Worm (Caenorhabditis elegans) whole organism, L4/young adult: ENCODE measurements around the gene Y69A2AR.12.

Source experiments
- W03F9.2 ChIP-seq: fragments of 150-350 bp; optimal IDR thresholded peaks from 2 replicates; lab custom pipeline; 2014; ENCODE audit warnings: missing biosample characterization, missing genetic modification characterization
- dao-5 ChIP-seq: sonication (generic microtip); optimal IDR thresholded peaks from 2 replicates; lab custom pipeline; 2016; ENCODE audit warnings: missing genotype, missing genetic modification characterization, moderate library complexity, missing compliant biosample characterization
- him-1 ChIP-seq: sonication (generic microtip); optimal IDR thresholded peaks from 2 replicates; lab custom pipeline; 2016; ENCODE audit warnings: missing genotype, missing genetic modification reagents, missing genetic modification characterization, missing compliant biosample characterization

The Y69A2AR.12 gene

ce11 chrIV:2563969-2564368 lies 4.4 kb upstream of the Y69A2AR.12 start, which contains the start of gene Y69A2AR.24:
Y69A2AR.24 (minus strand) TSS chrIV:2564069.
- TF ChIP-seq dao-5: no peak
- no peak for TF ChIP-seq W03F9.2
- TF ChIP-seq him-1 (tag; lab: Kevin White, UChicago): no peak

- no peak for TF ChIP-seq dao-5
- no peak for TF ChIP-seq him-1 (tag; lab: Kevin White, UChicago)
- TF ChIP-seq W03F9.2: no peak
Measured at ce11 chrIV:2572107-2572506, 3.7 kb downstream of the Y69A2AR.12 start, which contains the start of gene Y69A2AR.51. Y69A2AR.51 (plus strand) TSS chrIV:2572407.

- TF ChIP-seq him-1 (tag; lab: Kevin White, UChicago) (no peak), dao-5 (no peak), W03F9.2 (no peak)
Measured at ce11 chrIV:2573122-2573521, 4.7 kb downstream of the Y69A2AR.12 start.

- TF ChIP-seq him-1 (tag; lab: Kevin White, UChicago) (no peak), W03F9.2 (no peak), dao-5 (no peak)
Measured at ce11 chrIV:2581483-2581882, 13.1 kb downstream of the Y69A2AR.12 start, which contains the start of gene nhr-242. nhr-242 (minus strand) TSS chrIV:2581583.

- TF ChIP-seq him-1 (tag; lab: Kevin White, UChicago) (no peak), dao-5 (no peak), W03F9.2 (no peak)
Measured at ce11 chrIV:2597417-2597816, 29.0 kb downstream of the Y69A2AR.12 start, which contains the start of gene Y69A2AR.47. Y69A2AR.47 (plus strand) TSS chrIV:2597717.

ce11 chrIV:2599634-2600033 lies 31.2 kb downstream of the Y69A2AR.12 start:
- TF ChIP-seq him-1 (tag; lab: Kevin White, UChicago) (peak; percentile 37), dao-5 (no peak), W03F9.2 (peak; percentile 50)

- TF ChIP-seq W03F9.2 (no peak), dao-5 (no peak), him-1 (tag; lab: Kevin White, UChicago) (no peak)
Measured at ce11 chrIV:2600841-2601240, 32.4 kb downstream of the Y69A2AR.12 start, which contains the start of gene epg-9. epg-9 (plus strand) TSS chrIV:2601141.

- peak; percentile 53 for TF ChIP-seq dao-5
- peak; percentile 11 for TF ChIP-seq him-1 (tag; lab: Kevin White, UChicago)
- peak; percentile 91 for TF ChIP-seq W03F9.2
Measured at ce11 chrIV:2601988-2602861, 33.8 kb downstream of the Y69A2AR.12 start.

- TF ChIP-seq him-1 (tag; lab: Kevin White, UChicago) (no peak), W03F9.2 (no peak), dao-5 (no peak)
Measured at ce11 chrIV:2602862-2603189, 34.4 kb downstream of the Y69A2AR.12 start.

ce11 chrIV:2603556-2604021 lies 35.2 kb downstream of the Y69A2AR.12 start:
- no peak for TF ChIP-seq dao-5
- TF ChIP-seq him-1 (tag; lab: Kevin White, UChicago): no peak
- TF ChIP-seq W03F9.2: no peak

- TF ChIP-seq dao-5: no peak
- no peak for TF ChIP-seq him-1 (tag; lab: Kevin White, UChicago)
- TF ChIP-seq W03F9.2: no peak
Measured at ce11 chrIV:2606572-2606971, 38.2 kb downstream of the Y69A2AR.12 start.

ce11 chrIV:2607513-2608101 lies 39.2 kb downstream of the Y69A2AR.12 start, which contains the start of gene vamp-7:
vamp-7 (plus strand) TSS chrIV:2608051.
- peak; percentile 10 for TF ChIP-seq W03F9.2
- TF ChIP-seq him-1 (tag; lab: Kevin White, UChicago): no peak
- TF ChIP-seq dao-5: no peak

- TF ChIP-seq him-1 (tag; lab: Kevin White, UChicago): no peak
- TF ChIP-seq W03F9.2: no peak
- TF ChIP-seq dao-5: no peak
Measured at ce11 chrIV:2610409-2610808, 42.0 kb downstream of the Y69A2AR.12 start, which contains the start of gene Y69A2AR.32. Y69A2AR.32 (plus strand) TSS chrIV:2610436.

ce11 chrIV:2610974-2611373 lies 42.6 kb downstream of the Y69A2AR.12 start:
- TF ChIP-seq dao-5 (no peak), him-1 (tag; lab: Kevin White, UChicago) (no peak)
